Worm (Caenorhabditis elegans) whole organism, L4 larva: Measurements from ENCODE around the gene sre-14.
A peak's percentile ranks its signal among the peaks of the same experiment; 100 is the strongest.

Experiments
- D1046.2 ChIP-seq: fragments of 200-800 bp; sonication (Bioruptor generic); IDR thresholded peaks from 2 replicates; pipeline ENCODE4 v1.3.6; 2022; ENCODE audit warnings: missing genetic modification characterization, missing compliant biosample characterization
- F26F4.8 ChIP-seq: fragments of 200-800 bp; sonication (Bioruptor generic); conservative IDR thresholded peaks from 2 replicates; pipeline ENCODE4 v1.3.6; 2022; ENCODE audit warnings: missing genetic modification characterization, missing compliant biosample characterization
- F44E2.7 ChIP-seq: fragments of 200-800 bp; sonication (Bioruptor generic); IDR thresholded peaks from 2 replicates; pipeline ENCODE4 v2.1.2; 2022; ENCODE audit warnings: missing genetic modification characterization, missing compliant biosample characterization
- T26A8.4 ChIP-seq: fragments of 200-800 bp; sonication (Bioruptor generic); IDR thresholded peaks from 2 replicates; pipeline ENCODE4 v1.3.6; 2022; ENCODE audit warnings: missing genetic modification characterization, missing compliant biosample characterization
- Y5F2A.4 ChIP-seq: fragments of 200-800 bp; sonication (Bioruptor generic); optimal IDR thresholded peaks from 2 replicates; lab custom pipeline; 2018; ENCODE audit warnings: mild to moderate bottlenecking, missing genetic modification characterization, missing compliant biosample characterization
- ama-1 ChIP-seq: fragments of 150-350 bp; optimal IDR thresholded peaks from 2 replicates; lab custom pipeline; 2014; ENCODE audit warnings: inconsistent platforms, mixed read lengths
- attf-4 ChIP-seq: sonication (generic microtip); optimal IDR thresholded peaks from 3 replicates; lab custom pipeline; 2017; ENCODE audit warnings: missing biosample characterization, missing genetic modification characterization
- cey-2 ChIP-seq: sonication (generic microtip); optimal IDR thresholded peaks from 3 replicates; lab custom pipeline; 2017; ENCODE audit warnings: missing genetic modification characterization, mild to moderate bottlenecking, missing compliant biosample characterization, antibody characterized with exemption, borderline replicate concordance; ENCODE audit not compliant: insufficient read depth
- daf-16 ChIP-seq, 3 experiments: sonication (generic microtip); optimal IDR thresholded peaks; 2 replicates each; lab custom pipeline; 2016 to 2017; ENCODE audit warnings: missing genetic modification characterization in 3 of 3, missing genetic modification reagents in 3 of 3, mild to moderate bottlenecking in 2 of 3, missing compliant biosample characterization in 2 of 3, missing biosample characterization in 1 of 3, moderate library complexity in 1 of 3
- dmd-6 ChIP-seq: fragments of 200-800 bp; sonication (Bioruptor generic); IDR thresholded peaks from 2 replicates; pipeline ENCODE4 v1.3.6; 2022; ENCODE audit warnings: missing genetic modification reagents, missing genetic modification characterization, missing compliant biosample characterization
- dmd-8 ChIP-seq: fragments of 200-800 bp; sonication (Bioruptor generic); IDR thresholded peaks from 2 replicates; pipeline ENCODE4 v1.3.6; 2022; ENCODE audit warnings: missing genetic modification characterization, missing compliant biosample characterization
- dpl-1 ChIP-seq: fragments of 150-350 bp; optimal IDR thresholded peaks from 2 replicates; lab custom pipeline; 2014; ENCODE audit warnings: missing biosample characterization, missing genetic modification reagents, missing genetic modification characterization
- dve-1 ChIP-seq: sonication (generic microtip); optimal IDR thresholded peaks from 2 replicates; lab custom pipeline; 2017; ENCODE audit warnings: antibody characterized with exemption, mild to moderate bottlenecking, missing genetic modification characterization, missing compliant biosample characterization; ENCODE audit not compliant: insufficient read depth
- egl-43 ChIP-seq: fragments of 200-800 bp; sonication (Bioruptor generic); IDR thresholded peaks from 2 replicates; pipeline ENCODE4 v1.3.6; 2022; ENCODE audit warnings: missing genetic modification reagents, missing genetic modification characterization, missing compliant biosample characterization
- fos-1 ChIP-seq: fragments of 150-350 bp; optimal IDR thresholded peaks from 2 replicates; lab custom pipeline; 2014; ENCODE audit warnings: missing biosample characterization, missing genetic modification characterization
- hif-1 ChIP-seq, 2 experiments: sonication (generic microtip); optimal IDR thresholded peaks; 2 replicates each; lab custom pipeline; 2016 to 2017; ENCODE audit warnings: missing compliant biosample characterization in 2 of 2, missing genetic modification characterization in 2 of 2, missing genetic modification reagents in 2 of 2, missing genotype in 2 of 2, mild to moderate bottlenecking in 1 of 2
- hlh-11 ChIP-seq: fragments of 200-800 bp; sonication (Bioruptor generic); optimal IDR thresholded peaks from 2 replicates; lab custom pipeline; 2018; ENCODE audit warnings: mild to moderate bottlenecking, missing genetic modification characterization, missing compliant biosample characterization
- lin-1 ChIP-seq: fragments of 200-800 bp; sonication (Bioruptor generic); IDR thresholded peaks from 2 replicates; pipeline ENCODE4 v1.3.6; 2022; ENCODE audit warnings: missing genetic modification reagents, missing genetic modification characterization, missing compliant biosample characterization
- lin-15B ChIP-seq: fragments of 150-350 bp; sonication (generic microtip); optimal IDR thresholded peaks from 3 replicates; lab custom pipeline; 2014; ENCODE audit warnings: missing biosample characterization, missing genetic modification characterization
- lsy-2 ChIP-seq, 2 experiments: fragments of 150-350 bp in 1 of 2; sonication (generic microtip) in 1 of 2; optimal IDR thresholded peaks; 2 replicates each; lab custom pipeline; 2014 to 2017; ENCODE audit warnings: missing biosample characterization in 2 of 2, missing genetic modification characterization in 2 of 2
- madf-9 ChIP-seq: fragments of 200-800 bp; sonication (Bioruptor generic); conservative IDR thresholded peaks from 2 replicates; pipeline ENCODE4 v1.3.6; 2022; ENCODE audit warnings: missing genetic modification reagents, missing genetic modification characterization, missing compliant biosample characterization
- mep-1 ChIP-seq: fragments of 150-350 bp; sonication (generic microtip); optimal IDR thresholded peaks from 3 replicates; lab custom pipeline; 2014; ENCODE audit warnings: missing biosample characterization, missing genetic modification characterization
- mes-2 ChIP-seq: sonication (generic microtip); optimal IDR thresholded peaks from 2 replicates; lab custom pipeline; 2016; ENCODE audit warnings: missing genotype, mild to moderate bottlenecking, missing genetic modification characterization, missing compliant biosample characterization; ENCODE audit not compliant: poor library complexity, severe bottlenecking
- mxl-2 ChIP-seq: fragments of 200-800 bp; sonication (Bioruptor generic); conservative IDR thresholded peaks from 2 replicates; pipeline ENCODE4 v1.3.6; 2022; ENCODE audit warnings: missing genetic modification reagents, missing genetic modification characterization, missing compliant biosample characterization
- nhr-11 ChIP-seq: fragments of 150-350 bp; optimal IDR thresholded peaks from 2 replicates; lab custom pipeline; 2014; ENCODE audit warnings: missing biosample characterization, missing genetic modification characterization
- nhr-28 ChIP-seq: fragments of 150-350 bp; optimal IDR thresholded peaks from 2 replicates; lab custom pipeline; 2014; ENCODE audit warnings: missing biosample characterization, missing genetic modification characterization
- nhr-48 ChIP-seq: sonication (generic microtip); optimal IDR thresholded peaks from 2 replicates; lab custom pipeline; 2016; ENCODE audit warnings: mild to moderate bottlenecking, missing genetic modification characterization, missing compliant biosample characterization
- nhr-6 ChIP-seq: fragments of 150-350 bp; optimal IDR thresholded peaks from 2 replicates; lab custom pipeline; 2014; ENCODE audit warnings: missing biosample characterization, missing genetic modification characterization
- set-16 ChIP-seq: fragments of 200-800 bp; sonication (Bioruptor generic); IDR thresholded peaks from 2 replicates; pipeline ENCODE4 v1.3.6; 2022; ENCODE audit warnings: missing genetic modification reagents, missing genetic modification characterization, missing compliant biosample characterization
- unc-130 ChIP-seq: sonication (generic microtip); optimal IDR thresholded peaks from 2 replicates; lab custom pipeline; 2016; ENCODE audit warnings: missing genetic modification reagents, missing genetic modification characterization, missing compliant biosample characterization
- unc-39 ChIP-seq: sonication (generic microtip); optimal IDR thresholded peaks from 2 replicates; lab custom pipeline; 2017; ENCODE audit warnings: missing biosample characterization, missing genetic modification characterization
- unc-62 ChIP-seq, 3 experiments: fragments of 150-350 bp in 1 of 3; sonication (generic microtip); optimal IDR thresholded peaks in 2 of 3; peaks in 1 of 3; 1 replicate in 1 of 3; 2 replicates in 2 of 3; lab custom pipeline; 2014 to 2017; ENCODE audit warnings: missing biosample characterization in 3 of 3, missing genetic modification characterization in 3 of 3, missing genetic modification reagents in 3 of 3, missing genotype in 1 of 3
- zfp-3 ChIP-seq: fragments of 200-800 bp; sonication (Bioruptor generic); conservative IDR thresholded peaks from 2 replicates; pipeline ENCODE4 v1.3.6; 2022; ENCODE audit warnings: missing genetic modification reagents, missing genetic modification characterization, missing compliant biosample characterization
- zip-11 ChIP-seq: fragments of 200-800 bp; sonication (Bioruptor generic); IDR thresholded peaks from 2 replicates; pipeline ENCODE4 v1.3.6; 2022; ENCODE audit warnings: missing genetic modification characterization, missing compliant biosample characterization
- ztf-7 ChIP-seq: fragments of 150-350 bp; optimal IDR thresholded peaks from 2 replicates; lab custom pipeline; 2014; ENCODE audit warnings: missing biosample characterization, missing genetic modification characterization

The sre-14 gene

DNA sequence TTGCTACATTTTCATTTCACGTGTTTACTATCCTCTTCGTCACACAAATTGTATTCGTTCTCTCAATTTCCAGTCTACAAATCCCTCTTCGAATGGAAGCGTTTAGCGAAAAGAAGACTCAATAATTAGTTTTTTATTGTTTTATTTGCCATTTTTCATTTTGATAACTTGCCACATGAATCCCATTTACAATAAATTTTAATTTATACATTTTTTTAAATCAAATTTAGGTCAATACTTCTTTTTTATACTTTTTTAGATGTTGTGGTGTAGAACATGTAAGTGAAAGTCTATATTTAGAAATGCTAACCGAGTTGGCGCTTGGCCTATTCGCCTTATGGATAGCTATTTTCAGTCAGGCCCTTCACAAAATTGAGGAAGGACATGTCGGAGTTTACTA, 26.4 kb upstream of the sre-14 start, which contains the start of gene erl-1:
Gene erl-1, plus strand, starts transcription at position 301 of the 400 bp plus-strand sequence.
- no peak for TF ChIP-seq madf-9 (GFP tag; lab: Robert Waterston, UW)
- no peak for TF ChIP-seq lin-15B (tag; lab: Kevin White, UChicago)

DNA sequence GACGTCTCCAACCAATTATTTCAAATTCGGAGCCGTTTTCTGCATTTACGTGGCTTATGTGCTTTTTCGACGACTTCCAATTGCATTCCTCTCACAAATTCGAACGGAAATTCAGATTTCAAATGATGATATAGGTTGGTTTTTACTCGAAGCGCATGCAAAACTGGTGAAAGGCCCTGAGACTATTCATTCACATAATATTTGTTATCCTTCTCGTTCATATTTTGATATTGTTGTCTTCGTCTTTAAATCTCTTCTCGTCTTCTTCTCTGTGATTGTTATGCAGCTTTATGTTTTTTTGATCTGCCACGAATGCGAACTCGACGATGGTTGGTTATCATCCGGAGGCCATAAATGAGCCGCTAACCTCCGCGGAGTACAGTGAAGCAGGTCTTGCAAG, 21.6 kb upstream of the sre-14 start, which contains the start of gene hpo-12:
Gene hpo-12, plus strand, starts transcription at position 301 of the 400 bp plus-strand sequence.
- TF ChIP-seq ama-1 (lab: Kevin White, UChicago) (no peak), mep-1 (no peak), unc-62 (GFP tag; optimal IDR thresholded peaks at IDR 0.05 in 1 of 2; lab: Kevin White, UChicago) (peak in 1 of 2 experiments; percentile 44), unc-62 (tag; optimal IDR thresholded peaks at IDR 0.05; lab: Kevin White, UChicago) (no peak), fos-1 (no peak)

DNA sequence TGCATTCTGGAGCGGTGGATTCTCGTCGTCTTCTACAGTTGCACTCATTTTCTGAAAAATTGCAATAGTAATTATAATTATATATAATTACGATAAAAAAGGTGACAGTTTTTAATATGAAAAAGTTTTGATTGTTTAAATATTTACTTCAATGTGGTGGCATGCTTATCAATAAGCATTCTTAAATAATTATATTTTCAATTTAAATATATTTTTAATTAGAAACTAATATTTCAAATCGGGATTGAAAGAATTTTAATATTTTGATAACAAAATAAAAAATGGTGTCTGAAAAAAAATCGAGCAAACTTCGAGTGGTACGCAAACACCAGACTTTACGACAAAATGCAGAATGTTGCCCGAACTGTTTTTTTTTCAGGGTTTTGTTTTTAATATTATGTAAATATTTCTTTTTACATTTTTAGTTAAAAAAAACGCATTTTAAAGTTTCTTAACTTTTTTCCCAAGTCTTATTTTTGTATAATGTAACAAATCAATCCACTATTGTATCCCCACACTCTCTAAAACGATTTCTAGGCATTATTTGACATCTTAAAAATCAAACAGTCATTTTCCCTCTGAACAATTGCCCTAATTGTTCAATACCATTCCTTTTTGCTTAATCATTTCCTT, 21.0 kb upstream of the sre-14 start, which contains the start of the genes C42C1.12 and C42C1.19:
Gene C42C1.12, minus strand, starts transcription at position 51 of the 633 bp plus-strand sequence.
Gene C42C1.19, plus strand, starts transcription at position 583 of the 633 bp plus-strand sequence.
- TF ChIP-seq mes-2 (tag; lab: Kevin White, UChicago), result peak; percentile 45
- peak in 1 of 2 experiments; percentile 73 for TF ChIP-seq lsy-2 (tag; optimal IDR thresholded peaks at IDR 0.05; lab: Kevin White, UChicago)
- no peak for TF ChIP-seq dmd-8
- peak; percentile 7 for TF ChIP-seq dve-1
- peak; percentile 73 for TF ChIP-seq ztf-7 (tag; lab: Kevin White, UChicago)
- peak; percentile 53 for TF ChIP-seq dpl-1
- TF ChIP-seq, all 104 proteins: peak for 5

DNA sequence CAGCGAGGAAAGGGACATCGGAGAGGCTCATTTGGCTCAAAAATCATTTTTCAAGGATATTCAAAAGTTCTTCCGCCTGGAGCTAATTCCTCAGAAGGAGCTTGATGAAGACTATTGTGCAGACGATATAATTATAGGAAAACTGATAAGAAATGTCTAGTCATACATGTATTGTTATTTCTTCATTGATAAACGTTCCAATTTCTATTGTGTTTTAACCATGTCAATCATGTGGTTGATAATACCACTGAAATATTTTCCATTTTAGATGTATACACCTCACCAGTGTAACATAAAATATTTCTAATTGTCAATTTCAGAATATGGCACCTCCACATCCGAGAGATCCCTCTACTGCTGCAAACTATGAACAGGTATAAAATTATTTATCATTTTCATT, 18.1 kb upstream of the sre-14 start, which contains the start of gene ltah-1.1:
Gene ltah-1.1, plus strand, starts transcription at position 283 of the 400 bp plus-strand sequence.
- TF ChIP-seq daf-16 (GFP tag; optimal IDR thresholded peaks at IDR 0.05; lab: Kevin White, UChicago) (no peak), daf-16 (tag; optimal IDR thresholded peaks at IDR 0.05; lab: Kevin White, UChicago) (peak; percentile 16), nhr-28 (peak; percentile 20), Y5F2A.4 (GFP tag; lab: Kevin White, UChicago) (no peak), lin-1 (GFP tag; lab: Robert Waterston, UW) (no peak), hlh-11 (peak; percentile 2), D1046.2 (GFP tag; lab: Robert Waterston, UW) (no peak), dmd-6 (peak; percentile 42; the same call in 1 of the 2 replicates), dve-1 (peak; percentile 27)

DNA sequence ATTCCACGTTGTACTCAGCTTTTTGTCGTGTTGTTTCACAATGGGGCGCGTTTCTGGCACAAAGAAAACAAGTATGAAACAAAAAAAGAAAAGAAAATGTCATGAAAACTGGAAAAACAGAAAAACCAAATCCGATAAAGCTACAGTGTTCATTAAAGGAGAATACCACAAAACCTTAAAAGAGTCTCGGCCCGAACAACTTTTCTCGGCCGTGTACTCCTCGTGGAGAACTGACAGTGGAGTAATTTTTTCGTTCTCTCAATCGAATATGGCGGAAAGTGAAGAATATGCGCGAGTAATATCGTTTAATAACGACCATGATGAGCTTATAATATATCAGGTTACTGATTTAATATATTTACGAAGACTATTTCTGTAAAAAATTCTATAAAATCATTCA, 17.3 kb upstream of the sre-14 start, which contains the start of the genes tag-335 and vkmt-1:
Gene tag-335, minus strand, starts transcription at position 88 of the 400 bp plus-strand sequence.
Gene vkmt-1, plus strand, starts transcription at position 219 of the 400 bp plus-strand sequence.
- TF ChIP-seq nhr-11 (tag; lab: Kevin White, UChicago) (no peak), mes-2 (tag; lab: Kevin White, UChicago) (peak; percentile 88), dve-1 (no peak), zfp-3 (no peak), F26F4.8 (GFP tag; lab: Robert Waterston, UW) (no peak), unc-39 (no peak), nhr-48 (tag; lab: Kevin White, UChicago) (no peak), mxl-2 (no peak), T26A8.4 (no peak), madf-9 (GFP tag; lab: Robert Waterston, UW) (no peak), lsy-2 (tag; optimal IDR thresholded peaks at IDR 0.05; lab: Kevin White, UChicago) (peak in 1 of 2 experiments; percentile 72), F44E2.7 (no peak), cey-2 (tag; lab: Kevin White, UChicago) (no peak), unc-62 (GFP tag; optimal IDR thresholded peaks at IDR 0.05 in 1 of 2; lab: Kevin White, UChicago) (peak in 1 of 2 experiments; percentile 84), unc-62 (tag; optimal IDR thresholded peaks at IDR 0.05; lab: Kevin White, UChicago) (no peak), set-16 (GFP tag; lab: Robert Waterston, UW) (no peak), dmd-8 (no peak), zip-11 (GFP tag; lab: Robert Waterston, UW) (no peak), attf-4 (tag; lab: Kevin White, UChicago) (no peak), egl-43 (GFP tag; lab: Robert Waterston, UW) (no peak), dpl-1 (no peak), nhr-6 (tag; lab: Kevin White, UChicago) (peak; percentile 20), unc-130 (GFP tag; lab: Kevin White, UChicago) (peak; percentile 50), hif-1 (tag; optimal IDR thresholded peaks at IDR 0.05; lab: Kevin White, UChicago) (peak in 1 of 2 experiments; percentile 11)
